Worm (Caenorhabditis elegans) whole organism, midembryonic: ENCODE results near the gene C16C10.8.

Source experiments
- T22C8.4 ChIP-seq: fragments of 200-800 bp; sonication (Bioruptor generic); IDR thresholded peaks from 2 replicates; pipeline ENCODE4 v1.3.6; 2022; ENCODE audit warnings: missing genetic modification characterization, missing compliant biosample characterization
- cog-1 ChIP-seq: sonication (generic microtip); optimal IDR thresholded peaks from 2 replicates; lab custom pipeline; 2016; ENCODE audit warnings: missing genetic modification characterization, missing compliant biosample characterization
- flt-1 ChIP-seq: fragments of 200-800 bp; sonication (Bioruptor generic); IDR thresholded peaks from 2 replicates; pipeline ENCODE4 v1.3.6; 2022; ENCODE audit warnings: missing genetic modification characterization, missing compliant biosample characterization
- klf-2 ChIP-seq: fragments of 200-800 bp; sonication (Bioruptor generic); conservative IDR thresholded peaks from 2 replicates; pipeline ENCODE4 v1.3.6; 2022; ENCODE audit warnings: missing genetic modification reagents, missing genetic modification characterization, missing compliant biosample characterization
- med-1 ChIP-seq: sonication (generic microtip); optimal IDR thresholded peaks from 2 replicates; lab custom pipeline; 2017; ENCODE audit warnings: missing genetic modification characterization, mild to moderate bottlenecking, missing compliant biosample characterization, antibody characterized with exemption, missing genetic modification reagents; ENCODE audit not compliant: insufficient read depth
- ref-1 ChIP-seq: fragments of 200-800 bp; sonication (Bioruptor generic); conservative IDR thresholded peaks from 2 replicates; pipeline ENCODE4 v1.3.6; 2022; ENCODE audit warnings: missing genetic modification reagents, missing genetic modification characterization, missing compliant biosample characterization
- tab-1 ChIP-seq: fragments of 200-800 bp; sonication (Bioruptor generic); IDR thresholded peaks from 2 replicates; pipeline ENCODE4 v1.3.6; 2022; ENCODE audit warnings: missing genetic modification characterization, missing compliant biosample characterization
- ztf-23 ChIP-seq: fragments of 200-800 bp; sonication (Bioruptor generic); IDR thresholded peaks from 2 replicates; pipeline ENCODE4 v1.3.6; 2022; ENCODE audit warnings: missing genetic modification reagents, missing genetic modification characterization, missing compliant biosample characterization
- ztf-29 ChIP-seq: fragments of 200-800 bp; sonication (Bioruptor generic); IDR thresholded peaks from 2 replicates; pipeline ENCODE4 v1.3.6; 2022; ENCODE audit warnings: missing genetic modification reagents, missing genetic modification characterization, missing compliant biosample characterization

The C16C10.8 gene

ce11 chrIII:4152309-4152708, 11.7 kb downstream of the C16C10.8 start:
- TF ChIP-seq cog-1 (tag; lab: Kevin White, UChicago) (no peak), ztf-23 (GFP tag; lab: Robert Waterston, UW) (no peak), T22C8.4 (GFP tag; lab: Robert Waterston, UW) (no peak), med-1 (GFP tag; lab: Kevin White, UChicago) (no peak), klf-2 (GFP tag; lab: Robert Waterston, UW) (no peak), tab-1 (GFP tag; lab: Robert Waterston, UW) (no peak), ztf-29 (GFP tag; lab: Robert Waterston, UW) (no peak), ref-1 (GFP tag; lab: Robert Waterston, UW) (no peak), flt-1 (GFP tag; lab: Robert Waterston, UW) (no peak)

- TF ChIP-seq tab-1 (GFP tag; lab: Robert Waterston, UW), result no peak
These were observed 12.3 kb downstream of the C16C10.8 start, which contains the start of the genes wht-3 and har-1 for ce11 chrIII:4151548-4152104. Gene wht-3 (minus strand): TSS chrIII:4151598. Gene har-1 (plus strand): TSS chrIII:4152054.

- TF ChIP-seq cog-1 (tag; lab: Kevin White, UChicago), result no peak
- TF ChIP-seq ztf-23 (GFP tag; lab: Robert Waterston, UW), result no peak
- TF ChIP-seq klf-2 (GFP tag; lab: Robert Waterston, UW), result no peak
- no peak for TF ChIP-seq med-1 (GFP tag; lab: Kevin White, UChicago)
- TF ChIP-seq T22C8.4 (GFP tag; lab: Robert Waterston, UW), result no peak
- TF ChIP-seq flt-1 (GFP tag; lab: Robert Waterston, UW), result no peak
- no peak for TF ChIP-seq ref-1 (GFP tag; lab: Robert Waterston, UW)
- TF ChIP-seq ztf-29 (GFP tag; lab: Robert Waterston, UW), result no peak
- TF ChIP-seq tab-1 (GFP tag; lab: Robert Waterston, UW), result no peak
These were observed 13.1 kb downstream of the C16C10.8 start for ce11 chrIII:4150919-4151318.

ce11 chrIII:4143170-4143569, 20.8 kb downstream of the C16C10.8 start:
- no peak for TF ChIP-seq T22C8.4 (GFP tag; lab: Robert Waterston, UW)
- TF ChIP-seq tab-1 (GFP tag; lab: Robert Waterston, UW), result no peak
- no peak for TF ChIP-seq flt-1 (GFP tag; lab: Robert Waterston, UW)
- TF ChIP-seq med-1 (GFP tag; lab: Kevin White, UChicago), result no peak
- TF ChIP-seq ztf-23 (GFP tag; lab: Robert Waterston, UW), result no peak
- TF ChIP-seq klf-2 (GFP tag; lab: Robert Waterston, UW), result no peak
- no peak for TF ChIP-seq cog-1 (tag; lab: Kevin White, UChicago)
- no peak for TF ChIP-seq ref-1 (GFP tag; lab: Robert Waterston, UW)
- TF ChIP-seq ztf-29 (GFP tag; lab: Robert Waterston, UW), result no peak

- no peak for TF ChIP-seq med-1 (GFP tag; lab: Kevin White, UChicago)
- TF ChIP-seq cog-1 (tag; lab: Kevin White, UChicago), result no peak
- no peak for TF ChIP-seq ztf-29 (GFP tag; lab: Robert Waterston, UW)
- TF ChIP-seq ref-1 (GFP tag; lab: Robert Waterston, UW), result no peak
These were observed 26.8 kb downstream of the C16C10.8 start for ce11 chrIII:4137180-4137579.

- TF ChIP-seq ztf-23 (GFP tag; lab: Robert Waterston, UW), result no peak
- TF ChIP-seq ref-1 (GFP tag; lab: Robert Waterston, UW), result no peak
- TF ChIP-seq ztf-29 (GFP tag; lab: Robert Waterston, UW), result no peak
- TF ChIP-seq med-1 (GFP tag; lab: Kevin White, UChicago), result no peak
- TF ChIP-seq flt-1 (GFP tag; lab: Robert Waterston, UW), result no peak
- TF ChIP-seq T22C8.4 (GFP tag; lab: Robert Waterston, UW), result no peak
- no peak for TF ChIP-seq cog-1 (tag; lab: Kevin White, UChicago)
- TF ChIP-seq tab-1 (GFP tag; lab: Robert Waterston, UW), result no peak
These were observed 29.9 kb downstream of the C16C10.8 start for ce11 chrIII:4134059-4134458.

ce11 chrIII:4131814-4132555, 32.0 kb downstream of the C16C10.8 start:
- TF ChIP-seq flt-1 (GFP tag; lab: Robert Waterston, UW), result no peak

- TF ChIP-seq tab-1 (GFP tag; lab: Robert Waterston, UW) (no peak), klf-2 (GFP tag; lab: Robert Waterston, UW) (no peak), ref-1 (GFP tag; lab: Robert Waterston, UW) (no peak), ztf-23 (GFP tag; lab: Robert Waterston, UW) (no peak), flt-1 (GFP tag; lab: Robert Waterston, UW) (no peak), med-1 (GFP tag; lab: Kevin White, UChicago) (no peak), ztf-29 (GFP tag; lab: Robert Waterston, UW) (no peak), cog-1 (tag; lab: Kevin White, UChicago) (no peak), T22C8.4 (GFP tag; lab: Robert Waterston, UW) (no peak)
These were observed 40.1 kb downstream of the C16C10.8 start for ce11 chrIII:4123900-4124299.

- TF ChIP-seq ztf-29 (GFP tag; lab: Robert Waterston, UW), result no peak
These were observed 40.7 kb downstream of the C16C10.8 start for ce11 chrIII:4123277-4123676.

ce11 chrIII:4120386-4120785, 43.6 kb downstream of the C16C10.8 start:
- TF ChIP-seq med-1 (GFP tag; lab: Kevin White, UChicago) (no peak), flt-1 (GFP tag; lab: Robert Waterston, UW) (no peak), tab-1 (GFP tag; lab: Robert Waterston, UW) (no peak), ztf-29 (GFP tag; lab: Robert Waterston, UW) (no peak), ztf-23 (GFP tag; lab: Robert Waterston, UW) (no peak), cog-1 (tag; lab: Kevin White, UChicago) (no peak), ref-1 (GFP tag; lab: Robert Waterston, UW) (no peak), T22C8.4 (GFP tag; lab: Robert Waterston, UW) (no peak)
